Fruit fly (Drosophila melanogaster) whole organism: ENCODE results near the gene Pur-alpha.

Experiments used
- CG8478 ChIP-seq: fragments of >200 bp; optimal IDR thresholded peaks from 2 replicates; lab custom pipeline; 2018; ENCODE audit warnings: inconsistent platforms
- Dll ChIP-seq: fragments of >200 bp; optimal IDR thresholded peaks from 2 replicates; lab custom pipeline; 2017
- EcR ChIP-seq, 2 experiments: fragments of >200 bp; optimal IDR thresholded peaks; 2 replicates each; lab custom pipeline; 2017; ENCODE audit warnings: missing biosample characterization in 2 of 2, missing genetic modification characterization in 2 of 2, missing genetic modification reagents in 2 of 2
- pan ChIP-seq: fragments of >200 bp; optimal IDR thresholded peaks from 2 replicates; lab custom pipeline; 2017
- psq ChIP-seq: fragments of >200 bp; optimal IDR thresholded peaks from 2 replicates; lab custom pipeline; 2017
- usp ChIP-seq: fragments of >200 bp; optimal IDR thresholded peaks from 2 replicates; lab custom pipeline; 2017; ENCODE audit warnings: missing biosample characterization, missing genetic modification characterization, mixed read lengths

Gene Pur-alpha

dm6 chr4:557879-558202, at the start of gene Pur-alpha:
Gene Pur-alpha (plus strand): TSS chr4:558016.
- TF ChIP-seq EcR (GFP tag; optimal IDR thresholded peaks at IDR 0.05; lab: Kevin White, UChicago) (no peak), usp (GFP tag; lab: Kevin White, UChicago) (no peak), pan (lab: Kevin White, UChicago) (no peak), psq (no peak)

DNA sequence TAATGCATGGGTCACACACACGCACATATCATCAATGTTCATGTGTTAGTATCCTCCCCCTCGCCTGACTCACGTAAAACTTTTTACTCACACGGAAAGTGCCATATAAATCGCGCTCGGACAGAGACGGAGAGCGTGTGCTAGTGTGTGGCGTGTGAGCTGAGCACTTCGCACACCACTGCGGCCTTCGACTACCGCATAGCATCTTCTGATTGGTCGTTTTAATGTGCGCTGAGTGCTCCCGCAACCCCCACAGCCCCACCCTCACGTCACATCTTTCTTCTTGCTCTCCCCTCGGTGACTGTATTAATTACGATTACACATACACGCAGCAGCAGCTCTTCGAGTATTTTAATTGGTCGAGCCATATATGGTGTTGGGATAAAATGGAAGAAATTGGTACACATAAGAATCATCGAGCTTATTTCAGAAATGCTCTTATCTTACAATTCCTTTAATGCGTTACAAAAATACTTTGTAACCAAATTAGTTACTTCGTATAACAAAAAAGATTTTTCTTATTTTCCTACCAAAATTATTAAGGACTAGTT, 49.3 kb upstream of the Pur-alpha start:
- no peak for TF ChIP-seq usp (GFP tag; lab: Kevin White, UChicago)
- TF ChIP-seq Dll (lab: Kevin White, UChicago): no peak
- TF ChIP-seq EcR (GFP tag; optimal IDR thresholded peaks at IDR 0.05; lab: Kevin White, UChicago): no peak
- TF ChIP-seq psq: no peak
- TF ChIP-seq pan (lab: Kevin White, UChicago): no peak
- TF ChIP-seq CG8478 (lab: Kevin White, UChicago): no peak

dm6 chr4:509853-510252, 48.0 kb upstream of the Pur-alpha start:
- TF ChIP-seq Dll (lab: Kevin White, UChicago) (no peak), pan (lab: Kevin White, UChicago) (no peak), psq (no peak), CG8478 (lab: Kevin White, UChicago) (no peak), EcR (GFP tag; optimal IDR thresholded peaks at IDR 0.05; lab: Kevin White, UChicago) (no peak), usp (GFP tag; lab: Kevin White, UChicago) (no peak)

DNA sequence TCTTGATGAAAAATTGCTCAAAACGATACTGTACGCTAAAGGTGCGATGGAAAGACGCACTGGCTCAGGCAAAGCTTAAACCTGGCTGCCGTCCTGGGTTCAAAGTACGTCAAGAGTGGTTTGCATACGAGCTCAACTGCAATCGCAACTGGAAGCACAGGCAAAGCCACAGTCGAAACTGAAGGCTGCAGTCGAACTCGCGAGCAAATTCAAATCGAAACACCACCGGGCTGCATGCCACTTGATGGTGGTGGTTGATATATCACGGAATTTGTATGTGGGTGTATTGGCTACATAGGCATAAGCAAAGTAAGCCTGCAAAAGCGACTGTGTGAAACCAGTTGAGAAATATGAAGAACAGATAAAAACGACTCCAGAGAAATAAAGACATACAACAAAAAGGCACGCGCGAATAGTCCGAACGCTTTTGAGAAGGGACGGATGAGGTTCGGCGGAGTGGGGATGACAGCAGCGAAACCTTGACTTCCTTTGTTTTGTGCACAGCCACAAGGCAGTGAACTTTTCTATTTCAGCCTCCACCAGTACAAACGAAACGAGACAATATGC, 38.3 kb upstream of the Pur-alpha start:
- no peak for TF ChIP-seq usp (GFP tag; lab: Kevin White, UChicago)
- no peak for TF ChIP-seq CG8478 (lab: Kevin White, UChicago)
- no peak for TF ChIP-seq Dll (lab: Kevin White, UChicago)
- TF ChIP-seq pan (lab: Kevin White, UChicago): no peak
- no peak for TF ChIP-seq psq

- TF ChIP-seq pan (lab: Kevin White, UChicago): no peak
- TF ChIP-seq CG8478 (lab: Kevin White, UChicago): no peak
- no peak for TF ChIP-seq EcR (GFP tag; optimal IDR thresholded peaks at IDR 0.05; lab: Kevin White, UChicago)
- no peak for TF ChIP-seq usp (GFP tag; lab: Kevin White, UChicago)
- no peak for TF ChIP-seq Dll (lab: Kevin White, UChicago)
- no peak for TF ChIP-seq psq
Measured at dm6 chr4:554758-555157, 3.1 kb upstream of the Pur-alpha start.

DNA sequence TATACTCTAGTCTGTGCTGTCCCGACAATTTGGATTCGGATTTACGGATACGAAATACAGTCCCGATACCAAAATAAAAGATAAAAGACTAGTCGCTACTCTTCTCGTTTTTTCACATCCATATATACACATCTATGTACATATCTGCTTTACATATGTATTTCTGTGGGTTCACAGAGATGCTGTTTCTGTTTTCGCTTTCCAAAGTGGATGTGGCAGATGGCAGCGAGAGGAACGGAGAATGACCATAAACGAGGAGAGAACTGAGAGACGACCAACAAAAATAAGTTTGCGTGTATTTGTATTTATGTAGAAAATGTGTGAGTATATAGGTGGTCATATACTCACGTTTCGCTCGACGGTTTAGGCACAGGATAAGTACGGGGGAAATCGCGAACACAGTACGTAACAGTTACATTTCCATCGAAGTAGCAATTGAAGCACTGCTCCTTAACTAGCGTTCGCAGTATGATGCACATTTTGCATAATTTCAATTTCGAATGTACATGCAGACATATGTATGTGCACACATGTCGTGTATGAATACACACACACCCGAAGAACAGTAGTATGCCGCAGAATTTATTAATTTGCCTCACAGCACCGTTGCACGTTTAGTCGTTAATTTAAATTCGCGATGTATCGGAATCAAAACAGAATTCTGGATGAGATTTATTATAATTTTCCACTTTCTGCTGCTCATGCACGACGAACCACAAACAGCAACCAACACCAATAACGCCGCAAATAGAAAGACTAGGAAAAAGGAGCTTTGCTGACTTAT, 529 bp upstream of the Pur-alpha start, which contains the start of gene Tdg:
Tdg (minus strand) TSS at position 760 of the 784 bp plus-strand sequence.
- TF ChIP-seq pan (lab: Kevin White, UChicago): no peak
- no peak for TF ChIP-seq EcR (GFP tag; optimal IDR thresholded peaks at IDR 0.05; lab: Kevin White, UChicago)
- no peak for TF ChIP-seq Dll (lab: Kevin White, UChicago)
- TF ChIP-seq psq: no peak

DNA sequence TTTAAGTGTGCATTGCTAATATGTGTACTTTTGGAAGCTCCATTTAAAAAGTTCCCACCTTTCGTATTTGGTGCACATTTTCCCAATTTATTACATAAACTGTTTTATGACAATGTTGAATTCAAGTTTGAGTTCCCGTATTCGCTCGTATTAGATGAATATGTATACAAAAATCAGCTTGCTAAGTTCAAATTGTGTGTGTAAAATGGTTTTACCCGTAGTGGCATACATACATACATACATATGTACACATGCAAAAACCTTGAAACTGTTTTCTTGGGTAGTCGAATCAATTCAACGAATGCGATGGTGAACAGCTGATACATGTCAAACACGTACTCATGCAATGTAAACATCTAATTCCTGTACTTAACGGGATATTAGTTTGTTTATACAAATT, 640 bp downstream of the Pur-alpha start:
- no peak for TF ChIP-seq psq
- TF ChIP-seq pan (lab: Kevin White, UChicago): no peak
- TF ChIP-seq usp (GFP tag; lab: Kevin White, UChicago): no peak
- no peak for TF ChIP-seq Dll (lab: Kevin White, UChicago)
- no peak for TF ChIP-seq EcR (GFP tag; optimal IDR thresholded peaks at IDR 0.05; lab: Kevin White, UChicago)
- TF ChIP-seq CG8478 (lab: Kevin White, UChicago): no peak

DNA sequence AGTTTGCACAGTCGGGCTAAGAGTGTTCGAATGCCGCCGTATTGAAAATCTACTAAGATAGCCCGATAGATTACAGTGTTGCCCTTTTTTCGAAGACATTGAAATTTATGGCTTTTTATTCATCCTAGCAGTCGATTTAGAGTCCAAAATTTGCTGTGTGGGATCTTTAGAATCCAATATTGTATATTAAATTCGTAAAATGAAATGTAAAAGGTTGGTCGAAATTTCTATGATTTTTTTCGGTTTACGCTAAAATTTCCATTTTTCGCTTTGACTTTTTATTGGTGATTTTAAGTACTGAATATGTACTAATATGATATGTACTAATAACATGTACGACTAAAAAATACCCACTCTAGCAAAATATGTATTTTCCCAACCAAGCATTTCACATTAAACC, 9.5 kb downstream of the Pur-alpha start:
- TF ChIP-seq EcR (GFP tag; optimal IDR thresholded peaks at IDR 0.05; lab: Kevin White, UChicago) (no peak), Dll (lab: Kevin White, UChicago) (no peak), pan (lab: Kevin White, UChicago) (no peak), usp (GFP tag; lab: Kevin White, UChicago) (no peak), CG8478 (lab: Kevin White, UChicago) (no peak), psq (no peak)

- TF ChIP-seq Dll (lab: Kevin White, UChicago) (no peak), usp (GFP tag; lab: Kevin White, UChicago) (no peak), CG8478 (lab: Kevin White, UChicago) (no peak)
Measured at dm6 chr4:570404-571302, 12.8 kb downstream of the Pur-alpha start.

DNA sequence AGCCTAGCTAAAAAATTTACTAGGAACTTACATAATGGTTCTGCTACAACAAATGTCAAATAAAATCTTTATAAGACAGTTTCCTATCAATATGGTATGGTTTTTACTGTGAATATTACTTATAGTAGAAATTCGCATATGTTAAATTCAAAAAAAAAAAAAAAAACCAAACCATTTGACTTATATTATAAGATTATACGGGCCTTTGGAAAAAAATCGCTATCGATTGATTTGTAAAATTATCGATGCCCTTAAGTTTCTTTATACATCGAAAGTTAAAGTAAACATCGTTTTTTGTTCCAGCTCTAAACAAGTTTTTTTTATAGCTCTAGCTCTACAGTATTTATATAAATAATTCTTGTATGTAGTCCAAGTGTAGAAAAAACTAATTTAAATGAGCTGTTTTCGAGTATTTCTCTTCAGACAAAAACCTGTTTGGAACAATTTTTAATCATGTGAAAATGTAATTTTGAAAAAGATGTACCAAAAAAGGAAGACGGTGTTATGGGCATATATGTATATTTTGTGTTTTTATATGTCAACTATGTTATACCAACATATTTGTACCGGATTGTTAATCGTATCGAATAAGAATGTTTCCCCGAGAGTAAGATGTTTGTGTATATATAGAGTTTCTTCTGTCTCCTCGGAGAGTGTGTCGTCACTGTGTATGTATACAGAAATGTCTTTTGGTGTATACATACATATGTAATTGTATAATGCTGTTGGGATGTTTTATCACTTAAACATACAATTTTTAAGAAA, 13.9 kb downstream of the Pur-alpha start, which contains the start of the genes ND-49 and Ephrin:
ND-49 (minus strand) TSS at position 51 of the 765 bp plus-strand sequence.
Ephrin (plus strand) TSS at position 252 of the 765 bp plus-strand sequence.
- no peak for TF ChIP-seq Dll (lab: Kevin White, UChicago)
- no peak for TF ChIP-seq usp (GFP tag; lab: Kevin White, UChicago)
- no peak for TF ChIP-seq pan (lab: Kevin White, UChicago)
- no peak for TF ChIP-seq CG8478 (lab: Kevin White, UChicago)
- no peak for TF ChIP-seq EcR (GFP tag; optimal IDR thresholded peaks at IDR 0.05; lab: Kevin White, UChicago)
- no peak for TF ChIP-seq psq
